Fruit fly (Drosophila melanogaster) whole organism, embryonic: ENCODE results near the gene CG33124.

ENCODE experiments used
- Antp ChIP-seq: fragments of 200-800 bp; sonication (Bioruptor generic); optimal IDR thresholded peaks from 3 replicates; lab custom pipeline; 2016; ENCODE audit warnings: missing biosample characterization, missing genetic modification characterization
- Atf-2 ChIP-seq: fragments of 200-800 bp; sonication (Bioruptor generic); optimal IDR thresholded peaks from 2 replicates; lab custom pipeline; 2016; ENCODE audit warnings: missing biosample characterization, missing genetic modification characterization
- BEAF-32 ChIP-seq: fragments of 200-800 bp; sonication (Bioruptor generic); optimal IDR thresholded peaks from 3 replicates; lab custom pipeline; 2017; ENCODE audit warnings: missing biosample characterization, missing genetic modification characterization, mild to moderate bottlenecking, moderate library complexity, missing genetic modification reagents
- BtbVII ChIP-seq: fragments of 200-800 bp; sonication (Bioruptor generic); optimal IDR thresholded peaks from 3 replicates; lab custom pipeline; 2017; ENCODE audit warnings: missing biosample characterization, mild to moderate bottlenecking, missing genetic modification characterization
- CG10979 ChIP-seq: fragments of 200-800 bp; sonication (Bioruptor generic); optimal IDR thresholded peaks from 2 replicates; lab custom pipeline; 2018; ENCODE audit warnings: missing biosample characterization, mild to moderate bottlenecking, missing genetic modification characterization, moderate library complexity
- CG11085 ChIP-seq: fragments of 200-800 bp; sonication (Bioruptor generic); IDR thresholded peaks from 2 replicates; pipeline ENCODE4 v1.3.6; 2022; ENCODE audit warnings: missing biosample characterization, missing genetic modification characterization
- CG1233 ChIP-seq: fragments of 200-800 bp; sonication (Bioruptor generic); optimal IDR thresholded peaks from 4 replicates; lab custom pipeline; 2018; ENCODE audit warnings: missing biosample characterization, mild to moderate bottlenecking, missing genetic modification characterization
- CG12942 ChIP-seq: fragments of 200-800 bp; sonication (Bioruptor generic); optimal IDR thresholded peaks from 3 replicates; lab custom pipeline; 2016; ENCODE audit warnings: missing biosample characterization, missing genetic modification characterization
- CG13624 ChIP-seq: fragments of 200-800 bp; sonication (Bioruptor generic); optimal IDR thresholded peaks from 2 replicates; lab custom pipeline; 2016; ENCODE audit warnings: missing biosample characterization, missing genetic modification characterization
- CG14667 ChIP-seq: fragments of 200-800 bp; sonication (Bioruptor generic); IDR thresholded peaks from 2 replicates; pipeline ENCODE4 v1.3.6; 2022; ENCODE audit warnings: missing biosample characterization, missing genetic modification characterization
- CG1603 ChIP-seq: fragments of 200-800 bp; sonication (Bioruptor generic); optimal IDR thresholded peaks from 2 replicates; lab custom pipeline; 2019; ENCODE audit warnings: missing biosample characterization, mild to moderate bottlenecking, missing genetic modification characterization, moderate library complexity
- CG16779 ChIP-seq: fragments of 200-800 bp; sonication (Bioruptor generic); IDR thresholded peaks from 2 replicates; pipeline ENCODE4 v1.3.6; 2022; ENCODE audit warnings: missing biosample characterization, missing genetic modification characterization
- CG16815 ChIP-seq: fragments of 200-800 bp; sonication (Bioruptor generic); optimal IDR thresholded peaks from 3 replicates; lab custom pipeline; 2017; ENCODE audit warnings: missing biosample characterization, mild to moderate bottlenecking, missing genetic modification characterization
- CG16863 ChIP-seq: fragments of 200-800 bp; sonication (Bioruptor generic); optimal IDR thresholded peaks from 3 replicates; lab custom pipeline; 2016; ENCODE audit warnings: missing biosample characterization, missing genetic modification characterization
- CG17912 ChIP-seq: fragments of 200-800 bp; sonication (Bioruptor generic); optimal IDR thresholded peaks from 2 replicates; lab custom pipeline; 2018; ENCODE audit warnings: missing biosample characterization, mild to moderate bottlenecking, missing genetic modification characterization
- CG2199 ChIP-seq: fragments of 200-800 bp; sonication (Bioruptor generic); IDR thresholded peaks from 3 replicates; pipeline ENCODE4 v1.3.6; 2022; ENCODE audit warnings: missing biosample characterization, missing genetic modification characterization
- CG2202 ChIP-seq: fragments of 200-800 bp; sonication (Bioruptor generic); optimal IDR thresholded peaks from 2 replicates; lab custom pipeline; 2018; ENCODE audit warnings: missing biosample characterization, mild to moderate bottlenecking, missing genetic modification characterization
- CG2712 ChIP-seq: fragments of 200-800 bp; optimal IDR thresholded peaks from 3 replicates; lab custom pipeline; 2019; ENCODE audit warnings: missing biosample characterization, mild to moderate bottlenecking, missing genetic modification characterization, moderate library complexity
- CG3065 ChIP-seq: fragments of 200-800 bp; sonication (Bioruptor generic); optimal IDR thresholded peaks from 2 replicates; lab custom pipeline; 2016; ENCODE audit warnings: missing biosample characterization, missing genetic modification characterization
- CG4707 ChIP-seq: fragments of 200-800 bp; sonication (Bioruptor generic); optimal IDR thresholded peaks from 2 replicates; lab custom pipeline; 2018; ENCODE audit warnings: missing biosample characterization, mild to moderate bottlenecking, missing genetic modification characterization, moderate library complexity
- CG4854 ChIP-seq: fragments of 200-800 bp; sonication (Bioruptor generic); optimal IDR thresholded peaks from 2 replicates; lab custom pipeline; 2016; ENCODE audit warnings: missing biosample characterization, missing genetic modification characterization, inconsistent platforms
- CG6689 ChIP-seq: fragments of 200-800 bp; sonication (Bioruptor generic); IDR thresholded peaks from 2 replicates; pipeline ENCODE4 v1.3.6; 2022; ENCODE audit warnings: missing biosample characterization, missing genetic modification characterization
- CG6854 ChIP-seq: fragments of 200-800 bp; sonication (Bioruptor generic); optimal IDR thresholded peaks from 3 replicates; lab custom pipeline; 2017; ENCODE audit warnings: missing biosample characterization, mild to moderate bottlenecking, missing genetic modification characterization
- Camta ChIP-seq: fragments of 200-800 bp; sonication (Bioruptor generic); optimal IDR thresholded peaks from 2 replicates; lab custom pipeline; 2016; ENCODE audit warnings: missing biosample characterization, missing genetic modification characterization
- Dip2 ChIP-seq: fragments of 200-800 bp; sonication (Bioruptor generic); IDR thresholded peaks from 2 replicates; pipeline ENCODE4 v1.3.6; 2022; ENCODE audit warnings: missing biosample characterization, missing genetic modification characterization
- Dip3 ChIP-seq: fragments of 200-800 bp; sonication (Bioruptor generic); optimal IDR thresholded peaks from 3 replicates; lab custom pipeline; 2016; ENCODE audit warnings: missing biosample characterization, missing genetic modification characterization
- Drgx ChIP-seq: fragments of 200-800 bp; sonication (Bioruptor generic); IDR thresholded peaks from 2 replicates; pipeline ENCODE4 v1.3.6; 2022; ENCODE audit warnings: missing biosample characterization, missing genetic modification characterization
- Elba2 ChIP-seq: fragments of 200-800 bp; sonication (Bioruptor generic); optimal IDR thresholded peaks from 3 replicates; lab custom pipeline; 2016; ENCODE audit warnings: missing biosample characterization, missing genetic modification characterization
- Ets97D ChIP-seq: fragments of 200-800 bp; sonication (Bioruptor generic); optimal IDR thresholded peaks from 3 replicates; lab custom pipeline; 2016; ENCODE audit warnings: missing biosample characterization, missing genetic modification characterization
- Fer2 ChIP-seq: fragments of 200-800 bp; sonication (Bioruptor generic); optimal IDR thresholded peaks from 2 replicates; lab custom pipeline; 2018; ENCODE audit warnings: missing biosample characterization, mild to moderate bottlenecking, missing genetic modification characterization, moderate library complexity
- Mad ChIP-seq: fragments of 200-800 bp; sonication (Bioruptor generic); optimal IDR thresholded peaks from 2 replicates; lab custom pipeline; 2016; ENCODE audit warnings: missing biosample characterization, missing genetic modification characterization
- NC2β ChIP-seq: fragments of 200-800 bp; sonication (Bioruptor generic); optimal IDR thresholded peaks from 2 replicates; lab custom pipeline; 2016; ENCODE audit warnings: missing biosample characterization, missing genetic modification characterization
- Rfx ChIP-seq: fragments of 200-800 bp; sonication (Bioruptor generic); IDR thresholded peaks from 2 replicates; pipeline ENCODE4 v1.3.6; 2022; ENCODE audit warnings: missing biosample characterization, missing genetic modification characterization
- Rx ChIP-seq: fragments of 200-800 bp; sonication (Bioruptor generic); IDR thresholded peaks from 2 replicates; pipeline ENCODE4 v1.3.6; 2022; ENCODE audit warnings: missing biosample characterization, missing genetic modification characterization
- Sry-δ ChIP-seq: fragments of 200-800 bp; sonication (Bioruptor generic); optimal IDR thresholded peaks from 2 replicates; lab custom pipeline; 2016; ENCODE audit warnings: missing biosample characterization, missing genetic modification characterization
- Usf ChIP-seq: fragments of 200-800 bp; sonication (Bioruptor generic); optimal IDR thresholded peaks from 2 replicates; lab custom pipeline; 2017; ENCODE audit warnings: missing genotype, missing biosample characterization, missing genetic modification characterization
- br ChIP-seq: fragments of >200 bp; optimal IDR thresholded peaks from 2 replicates; lab custom pipeline; 2017
- crol ChIP-seq: fragments of 200-800 bp; sonication (Bioruptor generic); IDR thresholded peaks from 2 replicates; pipeline ENCODE4 v1.3.6; 2022; ENCODE audit warnings: missing biosample characterization, missing genetic modification characterization
- dimm ChIP-seq: fragments of 200-800 bp; sonication (Bioruptor generic); IDR thresholded peaks from 2 replicates; pipeline ENCODE4 v1.3.6; 2022; ENCODE audit warnings: missing biosample characterization, missing genetic modification characterization
- dmrt11E ChIP-seq: fragments of 200-800 bp; sonication (Bioruptor generic); optimal IDR thresholded peaks from 3 replicates; lab custom pipeline; 2018; ENCODE audit warnings: missing biosample characterization, mild to moderate bottlenecking, missing genetic modification characterization, moderate library complexity
- dmrt99B ChIP-seq: fragments of 200-800 bp; sonication (Bioruptor generic); optimal IDR thresholded peaks from 2 replicates; lab custom pipeline; 2018; ENCODE audit warnings: missing biosample characterization, mild to moderate bottlenecking, missing genetic modification characterization, moderate library complexity
- ewg ChIP-seq: fragments of 200-800 bp; sonication (Bioruptor generic); optimal IDR thresholded peaks from 3 replicates; lab custom pipeline; 2017; ENCODE audit warnings: mild to moderate bottlenecking, missing biosample characterization, missing genetic modification reagents, missing genetic modification characterization
- gt ChIP-seq: fragments of 200-800 bp; sonication (Bioruptor generic); IDR thresholded peaks from 2 replicates; pipeline ENCODE4 v1.3.6; 2022; ENCODE audit warnings: missing biosample characterization, missing genetic modification characterization
- inv ChIP-seq: fragments of 200-800 bp; sonication (Bioruptor generic); IDR thresholded peaks from 2 replicates; pipeline ENCODE4 v1.3.6; 2022; ENCODE audit warnings: missing biosample characterization, missing genetic modification characterization; ENCODE audit not compliant: partially characterized antibody
- jing ChIP-seq: fragments of 200-800 bp; sonication (Bioruptor generic); optimal IDR thresholded peaks from 2 replicates; lab custom pipeline; 2018; ENCODE audit warnings: missing biosample characterization, mild to moderate bottlenecking, missing genetic modification characterization
- pb ChIP-seq: fragments of 200-800 bp; sonication (Bioruptor generic); optimal IDR thresholded peaks from 3 replicates; lab custom pipeline; 2016; ENCODE audit warnings: missing biosample characterization, missing genetic modification characterization
- pita ChIP-seq: fragments of 200-800 bp; sonication (Bioruptor generic); optimal IDR thresholded peaks from 2 replicates; lab custom pipeline; 2017; ENCODE audit warnings: missing biosample characterization, mild to moderate bottlenecking, missing genetic modification characterization
- pnt ChIP-seq: fragments of 200-800 bp; sonication (Bioruptor generic); optimal IDR thresholded peaks from 3 replicates; lab custom pipeline; 2016; ENCODE audit warnings: missing biosample characterization, missing genetic modification characterization
- seq ChIP-seq: fragments of 200-800 bp; sonication (Bioruptor generic); IDR thresholded peaks from 2 replicates; pipeline ENCODE4 v1.3.6; 2022; ENCODE audit warnings: missing biosample characterization, missing genetic modification characterization
- trh ChIP-seq: fragments of 200-800 bp; sonication (Bioruptor generic); optimal IDR thresholded peaks from 2 replicates; lab custom pipeline; 2016; ENCODE audit warnings: missing biosample characterization, missing genetic modification characterization

The CG33124 gene

DNA sequence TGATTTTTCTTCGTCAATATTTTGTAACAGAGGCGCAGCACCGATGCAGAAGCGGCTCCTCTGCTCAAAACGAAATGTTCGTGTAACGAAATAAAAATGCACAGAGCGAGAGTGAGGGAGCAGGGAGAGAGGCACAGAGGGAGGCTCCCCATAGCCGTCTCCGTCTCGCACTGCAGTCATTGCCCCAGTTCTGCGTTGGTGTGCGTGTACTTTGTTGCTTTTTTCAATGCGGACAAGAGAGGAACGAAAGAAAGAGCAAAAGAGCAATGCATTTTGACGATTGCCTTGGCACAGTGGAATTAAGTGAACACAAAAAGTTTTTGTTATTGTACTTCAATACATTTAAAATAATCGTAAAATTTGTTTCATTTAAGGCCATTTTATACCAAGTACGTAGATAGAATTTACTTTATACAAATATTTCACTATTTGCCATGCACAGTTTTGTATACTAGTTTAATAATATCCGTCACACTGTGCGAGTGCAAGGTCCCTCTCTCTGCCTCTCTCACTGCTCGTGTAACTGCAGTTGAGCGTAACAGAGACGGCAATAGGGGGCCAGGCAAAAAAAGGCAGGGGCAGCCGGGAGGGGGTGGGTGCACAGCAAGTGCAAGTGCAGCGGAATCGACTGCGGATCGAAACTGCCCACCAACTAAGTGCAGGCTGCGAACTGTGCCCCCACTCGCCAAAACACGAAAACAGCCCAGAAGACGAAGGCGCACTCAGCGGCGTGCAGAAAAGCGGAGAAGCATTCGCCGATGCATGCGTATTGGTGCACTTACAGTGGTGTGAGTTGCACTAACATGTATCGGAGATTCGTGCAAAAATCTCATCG is 6.7 kb downstream of the CG33124 start (continued):
- peak; percentile 99 for TF ChIP-seq Camta (GFP tag; lab: Kevin White, UChicago)
- peak; percentile 98 for TF ChIP-seq CG4707 (GFP tag; lab: Kevin White, UChicago)
- TF ChIP-seq CG6689 (GFP tag; lab: Robert Waterston, UW) = peak; percentile 99
- peak; percentile 72 for TF ChIP-seq Fer2 (tag; lab: Kevin White, UChicago)
- peak; percentile 93 for TF ChIP-seq Usf
- TF ChIP-seq Antp = peak; percentile 97
- peak; percentile 99 for TF ChIP-seq dmrt99B (tag; lab: Kevin White, UChicago)
- TF ChIP-seq CG16815 (GFP tag; lab: Kevin White, UChicago) = peak; percentile 98
- peak; percentile 92 for TF ChIP-seq Ets97D (GFP tag; lab: Kevin White, UChicago)
- no peak for TF ChIP-seq br
- peak; percentile 100 for TF ChIP-seq CG2202 (tag; lab: Kevin White, UChicago)
- TF ChIP-seq BEAF-32 (GFP tag; lab: Kevin White, UChicago) = peak; percentile 12
- peak; percentile 99 for TF ChIP-seq dimm
- TF ChIP-seq ewg (GFP tag; lab: Kevin White, UChicago) = peak; percentile 99
- TF ChIP-seq pita (GFP tag; lab: Kevin White, UChicago) = no peak
- TF ChIP-seq CG2199 = peak; percentile 99
- peak; percentile 99 for TF ChIP-seq CG1603
- TF ChIP-seq pb (GFP tag; lab: Kevin White, UChicago) = peak; percentile 94
- TF ChIP-seq CG12942 (GFP tag; lab: Kevin White, UChicago) = peak; percentile 98
- peak; percentile 100 for TF ChIP-seq Drgx (GFP tag; lab: Robert Waterston, UW)
- peak; percentile 100 for TF ChIP-seq CG10979 (tag; lab: Kevin White, UChicago)
- peak; percentile 97 for TF ChIP-seq trh (GFP tag; lab: Kevin White, UChicago)
- peak; percentile 89 for TF ChIP-seq CG11085 (GFP tag; lab: Robert Waterston, UW)
- peak; percentile 99 for TF ChIP-seq gt (GFP tag; lab: Robert Waterston, UW)
- TF ChIP-seq Atf-2 (GFP tag; lab: Kevin White, UChicago) = peak; percentile 98
- peak; percentile 96 for TF ChIP-seq CG4854 (GFP tag; lab: Kevin White, UChicago)
- TF ChIP-seq pnt (GFP tag; lab: Kevin White, UChicago) = peak; percentile 98
- peak; percentile 87 for TF ChIP-seq CG6854
- 0 out of 2 replicates have a peak, but pooled peaks have one; percentile 35 for TF ChIP-seq CG16779 (GFP tag; lab: Robert Waterston, UW)
- TF ChIP-seq dmrt11E (tag; lab: Kevin White, UChicago) = peak; percentile 100
- peak; percentile 99 for TF ChIP-seq NC2β
- TF ChIP-seq seq (GFP tag; lab: Robert Waterston, UW) = peak; percentile 98
- TF ChIP-seq crol = peak; percentile 98
- TF ChIP-seq jing (GFP tag; lab: Kevin White, UChicago) = peak; percentile 99
- TF ChIP-seq CG17912 = peak; percentile 57
- peak; percentile 94 for TF ChIP-seq CG13624 (GFP tag; lab: Kevin White, UChicago)
- peak; percentile 78 for TF ChIP-seq Rfx (GFP tag; lab: Robert Waterston, UW)
- peak; percentile 97 for TF ChIP-seq Elba2 (GFP tag; lab: Kevin White, UChicago)
- peak; percentile 100 for TF ChIP-seq CG2712 (tag; lab: Kevin White, UChicago)
- TF ChIP-seq CG14667 (GFP tag; lab: Robert Waterston, UW) = peak; percentile 97
- peak; percentile 74 for TF ChIP-seq Sry-δ (GFP tag; lab: Kevin White, UChicago)
- peak; percentile 98 for TF ChIP-seq CG1233
- peak; percentile 98 for TF ChIP-seq Mad (GFP tag; lab: Kevin White, UChicago)
- peak; percentile 51; the same call in 1 of the 2 replicates for TF ChIP-seq inv (GFP tag; lab: Robert Waterston, UW)
- TF ChIP-seq BtbVII (GFP tag; lab: Kevin White, UChicago) = peak; percentile 93
- TF ChIP-seq CG16863 = peak; percentile 99
- peak; percentile 98 for TF ChIP-seq Rx (GFP tag; lab: Robert Waterston, UW)
- TF ChIP-seq CG3065 (GFP tag; lab: Kevin White, UChicago) = peak; percentile 96
- TF ChIP-seq Dip3 (GFP tag; lab: Kevin White, UChicago) = peak; percentile 38
- TF ChIP-seq Dip2 (GFP tag; lab: Robert Waterston, UW) = peak; percentile 64
